Fruit fly (Drosophila melanogaster) whole organism, wandering third instar larva: Measurements from ENCODE around the gene TwdlC.
A peak's percentile ranks its signal among the peaks of the same experiment; 100 is the strongest.

Experiments
- Abd-B ChIP-seq: fragments of >200 bp; optimal IDR thresholded peaks from 2 replicates; lab custom pipeline; 2017; ENCODE audit warnings: missing biosample characterization, missing genetic modification characterization
- CG32264 ChIP-seq: fragments of 200-800 bp; sonication (Bioruptor generic); optimal IDR thresholded peaks from 2 replicates; lab custom pipeline; 2016; ENCODE audit warnings: missing biosample characterization, missing genetic modification characterization
- CG9705 ChIP-seq: fragments of 200-800 bp; sonication (Bioruptor generic); optimal IDR thresholded peaks from 2 replicates; lab custom pipeline; 2018; ENCODE audit warnings: missing biosample characterization, mild to moderate bottlenecking, missing genetic modification characterization
- CrebA ChIP-seq: fragments of 200-800 bp; sonication (Bioruptor generic); optimal IDR thresholded peaks from 2 replicates; lab custom pipeline; 2016; ENCODE audit warnings: missing biosample characterization, mild to moderate bottlenecking, missing genetic modification characterization, borderline replicate concordance
- Dif ChIP-seq: fragments of 200-275, 200-300 bp; sonication (Bioruptor generic); optimal IDR thresholded peaks from 2 replicates; lab custom pipeline; 2018; ENCODE audit warnings: missing biosample characterization, missing genetic modification characterization; ENCODE audit not compliant: partially characterized antibody
- GATAd ChIP-seq: sonication (Bioruptor generic); optimal IDR thresholded peaks from 2 replicates; lab custom pipeline; 2016; ENCODE audit warnings: missing biosample characterization, missing genetic modification characterization
- HLH106 ChIP-seq: fragments of 200-800 bp; optimal IDR thresholded peaks from 3 replicates; lab custom pipeline; 2019; ENCODE audit warnings: missing biosample characterization, mild to moderate bottlenecking, missing genetic modification characterization, moderate library complexity
- Hnf4 ChIP-seq: fragments of 200-800 bp; sonication (Bioruptor generic); optimal IDR thresholded peaks from 2 replicates; lab custom pipeline; 2016; ENCODE audit warnings: missing biosample characterization, mild to moderate bottlenecking, missing genetic modification characterization
- Hr78 ChIP-seq: fragments of >200 bp; optimal IDR thresholded peaks from 2 replicates; lab custom pipeline; 2017; ENCODE audit warnings: missing biosample characterization, missing genetic modification characterization
- Hr83 ChIP-seq: fragments of 200-300 bp; sonication (Bioruptor generic); optimal IDR thresholded peaks from 2 replicates; lab custom pipeline; 2016; ENCODE audit warnings: missing biosample characterization, mild to moderate bottlenecking, missing genetic modification characterization, moderate library complexity; ENCODE audit not compliant: poor library complexity, severe bottlenecking
- Mio ChIP-seq: sonication (Bioruptor generic); optimal IDR thresholded peaks from 2 replicates; lab custom pipeline; 2016; ENCODE audit warnings: missing biosample characterization, missing genetic modification characterization
- Myc ChIP-seq: fragments of >200 bp; optimal IDR thresholded peaks from 2 replicates; lab custom pipeline; 2017
- N ChIP-seq: fragments of >200 bp; optimal IDR thresholded peaks from 2 replicates; lab custom pipeline; 2018; ENCODE audit warnings: missing biosample characterization, missing external identifiers, missing genetic modification characterization
- OdsH ChIP-seq: fragments of 200-800 bp; sonication (Bioruptor generic); optimal IDR thresholded peaks from 2 replicates; lab custom pipeline; 2016; ENCODE audit warnings: missing biosample characterization, mild to moderate bottlenecking, missing genetic modification characterization
- Rel ChIP-seq, 2 experiments: fragments of 200-800 bp; sonication (Bioruptor generic) in 1 of 2; optimal IDR thresholded peaks; 2 replicates in 1 of 2; 3 replicates in 1 of 2; lab custom pipeline; 2016 to 2019; ENCODE audit warnings: mild to moderate bottlenecking in 2 of 2, missing biosample characterization in 2 of 2, missing genetic modification characterization in 2 of 2, moderate library complexity in 1 of 2
- Sp1 ChIP-seq: fragments of 200-800 bp; sonication (Bioruptor generic); optimal IDR thresholded peaks from 3 replicates; lab custom pipeline; 2019; ENCODE audit warnings: missing biosample characterization, mild to moderate bottlenecking, missing genetic modification characterization, moderate library complexity
- Vsx2 ChIP-seq: fragments of 200-300, 225-300 bp; sonication (Bioruptor generic); optimal IDR thresholded peaks from 2 replicates; lab custom pipeline; 2018; ENCODE audit warnings: missing biosample characterization, missing genetic modification characterization; ENCODE audit not compliant: partially characterized antibody
- br ChIP-seq: fragments of 200-800 bp; sonication (Bioruptor generic); optimal IDR thresholded peaks from 2 replicates; lab custom pipeline; 2016; ENCODE audit warnings: missing biosample characterization, missing genetic modification characterization
- brk ChIP-seq: fragments of 200-800 bp; sonication (Bioruptor generic); optimal IDR thresholded peaks from 2 replicates; lab custom pipeline; 2016; ENCODE audit warnings: missing biosample characterization, mild to moderate bottlenecking, missing genetic modification characterization
- dmrt93B ChIP-seq: fragments of 200-800 bp; sonication (Bioruptor generic); optimal IDR thresholded peaks from 2 replicates; lab custom pipeline; 2018; ENCODE audit warnings: missing biosample characterization, mild to moderate bottlenecking, missing genetic modification characterization
- dsf ChIP-seq: sonication (Bioruptor generic); optimal IDR thresholded peaks from 2 replicates; lab custom pipeline; 2016; ENCODE audit warnings: missing biosample characterization, missing genetic modification characterization, borderline replicate concordance
- ey ChIP-seq: fragments of 200-800 bp; sonication (Bioruptor generic); optimal IDR thresholded peaks from 2 replicates; lab custom pipeline; 2016; ENCODE audit warnings: missing biosample characterization, missing genetic modification characterization
- foxo ChIP-seq, 2 experiments: fragments of 200-800 bp; sonication (Bioruptor generic); optimal IDR thresholded peaks; 2 replicates in 1 of 2; 3 replicates in 1 of 2; lab custom pipeline; 2016 to 2017; ENCODE audit warnings: missing biosample characterization in 2 of 2, missing genetic modification characterization in 2 of 2
- fru ChIP-seq: fragments of 200-800 bp; sonication (Bioruptor generic); optimal IDR thresholded peaks from 3 replicates; lab custom pipeline; 2016; ENCODE audit warnings: missing biosample characterization, mild to moderate bottlenecking, missing genetic modification characterization
- h ChIP-seq: fragments of 200-800 bp; sonication (Bioruptor generic); optimal IDR thresholded peaks from 3 replicates; lab custom pipeline; 2016; ENCODE audit warnings: missing biosample characterization, mild to moderate bottlenecking, missing genetic modification characterization
- jim ChIP-seq: fragments of 175-275, 200-325 bp; sonication (Bioruptor generic); optimal IDR thresholded peaks from 2 replicates; lab custom pipeline; 2016; ENCODE audit warnings: missing biosample characterization, mild to moderate bottlenecking, missing genetic modification characterization
- lola ChIP-seq: fragments of >200 bp; optimal IDR thresholded peaks from 2 replicates; lab custom pipeline; 2017; ENCODE audit warnings: missing biosample characterization, missing genetic modification characterization
- pan ChIP-seq: fragments of >200 bp; optimal IDR thresholded peaks from 2 replicates; lab custom pipeline; 2017
- psq ChIP-seq: fragments of 200-800 bp; sonication (Bioruptor generic); optimal IDR thresholded peaks from 3 replicates; lab custom pipeline; 2017; ENCODE audit warnings: missing biosample characterization, mild to moderate bottlenecking, missing genetic modification characterization, moderate library complexity
- rgr ChIP-seq: fragments of 200-800 bp; sonication (Bioruptor generic); optimal IDR thresholded peaks from 3 replicates; lab custom pipeline; 2016; ENCODE audit warnings: missing biosample characterization, mild to moderate bottlenecking, missing genetic modification characterization
- sage ChIP-seq: fragments of 200-800 bp; sonication (Bioruptor generic); optimal IDR thresholded peaks from 2 replicates; lab custom pipeline; 2016; ENCODE audit warnings: missing biosample characterization, mild to moderate bottlenecking, missing genetic modification characterization
- sv ChIP-seq: fragments of 200-800 bp; sonication (Bioruptor generic); optimal IDR thresholded peaks from 3 replicates; lab custom pipeline; 2016; ENCODE audit warnings: missing biosample characterization, missing genetic modification characterization
- tai ChIP-seq: sonication (Bioruptor generic); optimal IDR thresholded peaks from 2 replicates; lab custom pipeline; 2016; ENCODE audit warnings: missing biosample characterization, missing genetic modification characterization
- usp ChIP-seq: fragments of >200 bp; optimal IDR thresholded peaks from 2 replicates; lab custom pipeline; 2017; ENCODE audit warnings: missing biosample characterization, missing genetic modification characterization
- woc ChIP-seq: sonication (Bioruptor generic); optimal IDR thresholded peaks from 2 replicates; lab custom pipeline; 2016; ENCODE audit warnings: missing biosample characterization, mild to moderate bottlenecking, missing genetic modification characterization

TwdlC gene

DNA sequence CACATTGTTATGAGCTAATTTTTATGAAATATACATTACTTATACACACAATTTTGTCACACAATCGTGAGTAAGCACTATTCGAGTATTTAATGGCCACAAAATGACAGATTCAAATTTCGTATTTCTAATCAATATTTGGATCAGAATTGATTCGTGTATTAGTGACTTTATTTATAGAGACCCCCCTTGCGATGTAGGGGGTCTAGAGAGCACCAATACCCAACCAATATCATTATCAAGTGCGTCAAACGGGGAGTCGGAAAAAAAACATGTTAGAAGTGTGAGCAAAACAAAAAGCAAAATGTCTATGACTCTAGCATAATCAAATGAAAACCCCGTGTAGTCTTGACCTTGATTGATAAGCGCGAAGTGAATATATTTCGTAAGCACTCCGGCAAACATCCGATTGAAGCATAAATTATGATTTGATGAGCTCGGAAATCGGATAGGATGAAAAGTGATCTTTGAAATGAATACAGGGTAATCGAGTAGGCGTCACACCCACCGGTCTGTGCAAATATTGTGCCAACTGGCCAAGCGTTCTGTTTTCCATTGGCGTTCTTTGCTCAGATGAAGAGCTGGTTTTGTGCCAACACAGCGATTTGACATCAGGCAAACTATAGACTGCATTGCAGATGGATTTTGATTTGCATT, 42.3 kb upstream of the TwdlC start:
- TF ChIP-seq sv, result peak; percentile 10
- no peak for TF ChIP-seq Hr78 (GFP tag; lab: Kevin White, UChicago)

DNA sequence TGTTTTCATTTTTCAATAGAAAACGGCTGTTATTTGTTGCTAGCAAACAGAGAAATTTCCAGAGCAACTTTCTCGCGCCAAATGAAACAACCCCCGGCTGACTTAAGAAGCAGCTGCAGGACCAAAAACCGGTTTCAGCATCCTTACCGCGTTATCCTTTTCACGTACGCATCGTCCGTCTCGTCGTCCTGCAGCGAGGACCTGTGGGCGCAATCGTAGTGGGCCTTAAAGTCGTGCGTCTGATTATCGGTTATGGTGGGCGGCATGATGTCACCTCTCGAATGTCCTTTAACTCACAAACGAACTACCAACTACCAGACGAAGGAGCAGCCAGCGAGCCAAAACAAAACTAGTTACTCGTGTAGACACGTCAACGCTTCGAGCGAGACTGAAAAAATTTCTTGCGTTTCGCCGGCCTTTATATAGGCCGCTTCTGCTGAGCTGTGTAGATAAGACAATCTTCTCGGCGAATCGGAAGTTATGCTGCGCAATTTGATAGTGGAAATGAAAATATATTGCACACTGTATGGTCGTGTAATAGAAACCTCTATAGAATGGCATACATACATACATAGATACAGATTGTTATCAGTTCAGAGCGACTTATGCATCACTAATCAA, 41.7 kb upstream of the TwdlC start:
- no peak for TF ChIP-seq sv
- no peak for TF ChIP-seq ey (GFP tag; lab: Kevin White, UChicago)
- TF ChIP-seq br, result no peak
- TF ChIP-seq N (GFP tag; lab: Kevin White, UChicago), result no peak
- no peak for TF ChIP-seq HLH106 (tag; lab: Kevin White, UChicago)
- no peak for TF ChIP-seq psq
- no peak for TF ChIP-seq Myc (lab: Kevin White, UChicago)
- TF ChIP-seq dsf, result no peak
- TF ChIP-seq brk (GFP tag; lab: Kevin White, UChicago), result no peak
- no peak for TF ChIP-seq CG32264 (GFP tag; lab: Kevin White, UChicago)
- no peak for TF ChIP-seq Dif
- TF ChIP-seq Mio (GFP tag; lab: Kevin White, UChicago), result no peak
- TF ChIP-seq Abd-B (GFP tag; lab: Kevin White, UChicago), result no peak
- no peak for TF ChIP-seq jim (GFP tag; lab: Kevin White, UChicago)
- no peak for TF ChIP-seq CrebA (GFP tag; lab: Kevin White, UChicago)
- no peak for TF ChIP-seq GATAd (GFP tag; lab: Kevin White, UChicago)
- no peak for TF ChIP-seq h (GFP tag; lab: Kevin White, UChicago)

DNA sequence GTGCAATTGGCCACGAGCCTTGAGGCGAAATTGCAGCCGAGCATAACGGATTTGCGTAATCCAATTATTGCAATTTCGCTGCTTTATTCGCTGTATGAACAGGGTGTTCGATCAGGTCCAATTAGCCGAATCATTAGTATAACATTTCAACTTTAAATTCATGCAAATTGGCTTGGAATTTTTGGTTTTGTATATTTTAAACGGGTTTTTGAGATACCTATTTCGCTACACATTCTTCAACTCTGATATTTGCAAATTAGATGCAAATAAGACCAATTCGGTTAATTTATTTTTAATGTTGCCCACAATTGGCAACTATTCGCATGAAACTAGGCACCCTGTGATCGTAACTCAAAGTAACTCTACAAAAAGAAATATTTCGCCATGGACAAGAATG, 41.2 kb upstream of the TwdlC start:
- TF ChIP-seq br, result peak; percentile 43
- TF ChIP-seq jim (GFP tag; lab: Kevin White, UChicago), result no peak
- peak; percentile 41 for TF ChIP-seq ey (GFP tag; lab: Kevin White, UChicago)
- peak; percentile 51 for TF ChIP-seq rgr (GFP tag; lab: Kevin White, UChicago)

dm6 chr3R:26954020-26954672, 40.5 kb upstream of the TwdlC start:
- TF ChIP-seq h (GFP tag; lab: Kevin White, UChicago), result peak; percentile 78
- TF ChIP-seq br, result peak; percentile 38
- peak; percentile 100 for TF ChIP-seq psq
- peak; percentile 18 for TF ChIP-seq tai
- TF ChIP-seq Sp1 (GFP tag; lab: Kevin White, UChicago), result peak; percentile 84
- no peak for TF ChIP-seq pan (lab: Kevin White, UChicago)
- peak; percentile 92 for TF ChIP-seq Rel (GFP tag; optimal IDR thresholded peaks at IDR 0.05; lab: Kevin White, UChicago)
- TF ChIP-seq Rel (tag; optimal IDR thresholded peaks at IDR 0.05; lab: Kevin White, UChicago), result peak; percentile 20
- peak; percentile 82 for TF ChIP-seq dmrt93B
- TF ChIP-seq Vsx2 (GFP tag; lab: Kevin White, UChicago), result peak; percentile 5
- TF ChIP-seq lola (GFP tag; lab: Kevin White, UChicago), result no peak
- TF ChIP-seq sage, result peak; percentile 82
- TF ChIP-seq CG9705 (GFP tag; lab: Kevin White, UChicago), result peak; percentile 13
- TF ChIP-seq usp (GFP tag; lab: Kevin White, UChicago), result no peak
- TF ChIP-seq foxo (GFP tag; optimal IDR thresholded peaks at IDR 0.05; lab: Kevin White, UChicago), result peak in 1 of 2 experiments; percentile 81
- peak; percentile 89 for TF ChIP-seq rgr (GFP tag; lab: Kevin White, UChicago)
- TF ChIP-seq OdsH, result peak; percentile 89
- peak; percentile 68 for TF ChIP-seq brk (GFP tag; lab: Kevin White, UChicago)
- TF ChIP-seq dsf, result peak; percentile 24
- peak; percentile 74 for TF ChIP-seq fru (GFP tag; lab: Kevin White, UChicago)
- no peak for TF ChIP-seq Hr83 (GFP tag; lab: Kevin White, UChicago)
- peak; percentile 35 for TF ChIP-seq CrebA (GFP tag; lab: Kevin White, UChicago)
- peak; percentile 79 for TF ChIP-seq HLH106 (tag; lab: Kevin White, UChicago)
- no peak for TF ChIP-seq N (GFP tag; lab: Kevin White, UChicago)
- TF ChIP-seq Hnf4 (GFP tag; lab: Kevin White, UChicago), result peak; percentile 74
- no peak for TF ChIP-seq Hr78 (GFP tag; lab: Kevin White, UChicago)
- peak; percentile 14 for TF ChIP-seq jim (GFP tag; lab: Kevin White, UChicago)
- peak; percentile 51 for TF ChIP-seq ey (GFP tag; lab: Kevin White, UChicago)
- TF ChIP-seq woc, result peak; percentile 73
